Worm (Caenorhabditis elegans): ENCODE data around the gene F53B1.3.

ce11 chrX:2075169-2075568, 30.2 kb upstream of the F53B1.3 start:
- TF ChIP-seq ces-1 (GFP tag; optimal IDR thresholded peaks at IDR 0.05), result no peak
- no peak for TF ChIP-seq nhr-11 (tag; optimal IDR thresholded peaks at IDR 0.05)
- TF ChIP-seq alr-1 (tag; optimal IDR thresholded peaks at IDR 0.05; ENCODE audit: borderline replicate concordance), result no peak
- no peak for TF ChIP-seq hpl-2 (GFP tag; optimal IDR thresholded peaks at IDR 0.05)
- no peak for TF ChIP-seq zag-1 (tag; optimal IDR thresholded peaks at IDR 0.05)
- no peak for TF ChIP-seq lir-3 (tag; optimal IDR thresholded peaks at IDR 0.05; ENCODE audit: poor library complexity)
- no peak for TF ChIP-seq pqm-1 (tag; optimal IDR thresholded peaks at IDR 0.05)
- no peak for TF ChIP-seq ztf-11 (tag; optimal IDR thresholded peaks at IDR 0.05)
- no peak for TF ChIP-seq lin-13 (GFP tag; optimal IDR thresholded peaks at IDR 0.05)
- TF ChIP-seq egl-27 (tag; optimal IDR thresholded peaks at IDR 0.05), result no peak

Data from whole organism, L1 larva.